Fruit fly (Drosophila melanogaster): ENCODE data around the gene CG11964.

The CG11964 gene

DNA sequence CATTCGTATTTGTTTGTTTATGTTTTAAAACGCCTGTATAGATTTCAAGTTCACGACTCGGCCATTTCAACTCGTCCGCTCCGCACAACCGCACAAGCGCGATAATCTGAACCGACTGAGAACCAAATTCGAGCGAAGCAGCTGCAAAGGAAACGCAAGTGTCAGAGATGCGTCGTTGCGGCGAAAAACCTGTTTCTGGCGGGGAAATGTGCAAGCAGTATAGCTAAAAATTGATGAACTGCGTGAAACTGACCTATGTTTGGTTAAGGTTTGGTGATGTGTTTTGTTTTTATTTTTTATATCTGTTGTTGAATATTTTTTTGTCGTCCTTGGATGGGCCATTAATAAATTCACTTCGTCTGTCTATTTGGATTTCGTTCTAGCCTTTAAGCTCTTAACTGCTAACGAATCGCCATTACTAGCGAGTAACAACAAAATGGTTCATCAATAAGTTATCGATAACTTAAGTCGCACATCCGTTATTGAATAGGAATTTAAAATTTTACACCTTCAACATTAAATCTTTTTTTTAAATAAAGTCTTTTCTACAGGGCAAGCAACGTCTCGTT lies 13.0 kb downstream of the CG11964 start, which contains the start of gene pyd (continued):
- TF ChIP-seq Myb (GFP tag; optimal IDR thresholded peaks at IDR 0.05), result peak; percentile 93
- peak; percentile 29 for TF ChIP-seq Abd-B (GFP tag; optimal IDR thresholded peaks at IDR 0.05)
- peak; percentile 26 for TF ChIP-seq disco-r (GFP tag; optimal IDR thresholded peaks at IDR 0.05)
- peak; percentile 48 for TF ChIP-seq Neu2 (GFP tag; optimal IDR thresholded peaks at IDR 0.05; ENCODE audit: borderline replicate concordance)
- no peak for TF ChIP-seq trh (GFP tag; optimal IDR thresholded peaks at IDR 0.05)
- TF ChIP-seq nom (GFP tag; optimal IDR thresholded peaks at IDR 0.05), result peak; percentile 52
- peak; percentile 75 for TF ChIP-seq HmgD (GFP tag; optimal IDR thresholded peaks at IDR 0.05)
- no peak for TF ChIP-seq CG7372 (GFP tag; IDR thresholded peaks at IDR 0.05)
- no peak for TF ChIP-seq ttk (GFP tag; IDR thresholded peaks at IDR 0.05)
- TF ChIP-seq zfh1 (GFP tag; IDR thresholded peaks at IDR 0.05), result 0 out of 3 replicates have a peak, but pooled peaks have one; percentile 51
- peak; percentile 47 for TF ChIP-seq slbo (GFP tag; IDR thresholded peaks at IDR 0.05)
- TF ChIP-seq CG15601 (tag; optimal IDR thresholded peaks at IDR 0.05), result peak; percentile 59
- TF ChIP-seq al (GFP tag; IDR thresholded peaks at IDR 0.05), result no peak
- peak; percentile 57 for TF ChIP-seq CG3995 (GFP tag; optimal IDR thresholded peaks at IDR 0.05)
- peak; percentile 65 for TF ChIP-seq psq (GFP tag; optimal IDR thresholded peaks at IDR 0.05)
- peak; percentile 60 for TF ChIP-seq odd (GFP tag; optimal IDR thresholded peaks at IDR 0.05)
- no peak for TF ChIP-seq CG3726 (GFP tag; IDR thresholded peaks at IDR 0.05)
- peak; percentile 76 for TF ChIP-seq nmo (GFP tag; optimal IDR thresholded peaks at IDR 0.05)
- peak; percentile 36 for TF ChIP-seq CG11723 (GFP tag; optimal IDR thresholded peaks at IDR 0.05)
- peak; percentile 45 for TF ChIP-seq dmrt11E (tag; optimal IDR thresholded peaks at IDR 0.05)
- no peak for TF ChIP-seq emc (GFP tag; optimal IDR thresholded peaks at IDR 0.05)
- TF ChIP-seq CG17361 (GFP tag; IDR thresholded peaks at IDR 0.05), result peak; percentile 81
- peak; percentile 46 for TF ChIP-seq CG7556 (GFP tag; optimal IDR thresholded peaks at IDR 0.05)
- TF ChIP-seq Side (GFP tag; optimal IDR thresholded peaks at IDR 0.05), result peak; percentile 55
- peak; percentile 58 for TF ChIP-seq CG4328 (GFP tag; optimal IDR thresholded peaks at IDR 0.05)
- no peak for TF ChIP-seq br (optimal IDR thresholded peaks at IDR 0.05)
- peak; percentile 62; the same call in 2 of the 3 replicates for TF ChIP-seq Optix (GFP tag; IDR thresholded peaks at IDR 0.05)
- peak; percentile 74 for TF ChIP-seq CG30403 (GFP tag; optimal IDR thresholded peaks at IDR 0.05)
- 0 out of 3 replicates have a peak, but pooled peaks have one; percentile 42 for TF ChIP-seq CG34224 (GFP tag; IDR thresholded peaks at IDR 0.05; ENCODE audit: partially characterized antibody)
- peak; percentile 63 for TF ChIP-seq CG10209 (GFP tag; optimal IDR thresholded peaks at IDR 0.05)
- peak; percentile 28; the same call in 1 of the 2 replicates for TF ChIP-seq H2.0 (GFP tag; IDR thresholded peaks at IDR 0.05)
- peak; percentile 31 for TF ChIP-seq ash1 (GFP tag; optimal IDR thresholded peaks at IDR 0.05)
- TF ChIP-seq her (GFP tag; optimal IDR thresholded peaks at IDR 0.05), result peak; percentile 55
- TF ChIP-seq sim (GFP tag; IDR thresholded peaks at IDR 0.05), result peak; percentile 48; the same call in 1 of the 2 replicates
- no peak for TF ChIP-seq D (optimal IDR thresholded peaks at IDR 0.05)
- peak; percentile 16 for TF ChIP-seq D (GFP tag; optimal IDR thresholded peaks at IDR 0.05)
- no peak for TF ChIP-seq CG6813 (GFP tag; optimal IDR thresholded peaks at IDR 0.05)
- TF ChIP-seq HLH4C (GFP tag; IDR thresholded peaks at IDR 0.05; ENCODE audit: partially characterized antibody), result peak; percentile 65; the same call in 2 of the 3 replicates
- TF ChIP-seq usp (GFP tag; optimal IDR thresholded peaks at IDR 0.05), result no peak
- peak; percentile 92 for TF ChIP-seq chm (GFP tag; IDR thresholded peaks at IDR 0.05)
- TF ChIP-seq otp (GFP tag; IDR thresholded peaks at IDR 0.05), result 0 out of 3 replicates have a peak, but pooled peaks have one; percentile 42
- TF ChIP-seq slp2 (GFP tag; optimal IDR thresholded peaks at IDR 0.05), result peak; percentile 49
- TF ChIP-seq Dp (GFP tag; optimal IDR thresholded peaks at IDR 0.05), result peak; percentile 49
- TF ChIP-seq sna (GFP tag; IDR thresholded peaks at IDR 0.05; ENCODE audit: partially characterized antibody), result peak; percentile 61; the same call in 1 of the 2 replicates
- TF ChIP-seq HLH54F (GFP tag; optimal IDR thresholded peaks at IDR 0.05), result peak; percentile 65
- peak; percentile 63 for TF ChIP-seq CG9932 (GFP tag; IDR thresholded peaks at IDR 0.05)
- peak; percentile 3 for TF ChIP-seq CG4707 (GFP tag; optimal IDR thresholded peaks at IDR 0.05)
- no peak for TF ChIP-seq CG43689 (GFP tag; IDR thresholded peaks at IDR 0.05)
- TF ChIP-seq CG4617 (GFP tag; optimal IDR thresholded peaks at IDR 0.05; ENCODE audit: borderline replicate concordance), result peak; percentile 45
- peak; percentile 92 for TF ChIP-seq row (GFP tag; IDR thresholded peaks at IDR 0.05)

All from whole organism, embryonic.